Fruit fly (Drosophila melanogaster) whole organism, prepupa: ENCODE results near the gene noc.

Source experiments
- CG10631 ChIP-seq: fragments of 200-800 bp; sonication (Bioruptor generic); optimal IDR thresholded peaks from 2 replicates; lab custom pipeline; 2016; ENCODE audit warnings: missing biosample characterization, missing genetic modification characterization
- CG10669 ChIP-seq: fragments of 200-800 bp; sonication (Bioruptor generic); optimal IDR thresholded peaks from 3 replicates; lab custom pipeline; 2018; ENCODE audit warnings: missing biosample characterization, mild to moderate bottlenecking, missing genetic modification characterization, moderate library complexity
- CG11294 ChIP-seq: fragments of 200-800 bp; sonication (Bioruptor generic); IDR thresholded peaks from 2 replicates; pipeline ENCODE4 v1.3.6; 2022; ENCODE audit warnings: missing biosample characterization, missing genetic modification characterization
- CG11762 ChIP-seq: fragments of 200-800 bp; sonication (Bioruptor generic); optimal IDR thresholded peaks from 3 replicates; lab custom pipeline; 2016; ENCODE audit warnings: missing biosample characterization, missing genetic modification characterization; ENCODE audit not compliant: insufficient read depth
- CG15336 ChIP-seq: fragments of 200-800 bp; sonication (Bioruptor generic); IDR thresholded peaks from 2 replicates; pipeline ENCODE4 v1.3.6; 2022; ENCODE audit warnings: missing biosample characterization, missing genetic modification characterization
- CG1621 ChIP-seq: fragments of 200-800 bp; sonication (Bioruptor generic); optimal IDR thresholded peaks from 3 replicates; lab custom pipeline; 2018; ENCODE audit warnings: missing biosample characterization, mild to moderate bottlenecking, missing genetic modification characterization
- CG16779 ChIP-seq: fragments of 200-800 bp; sonication (Bioruptor generic); optimal IDR thresholded peaks from 3 replicates; lab custom pipeline; 2017; ENCODE audit warnings: missing biosample characterization, mild to moderate bottlenecking, missing genetic modification characterization
- CG3032 ChIP-seq: fragments of 200-800 bp; optimal IDR thresholded peaks from 2 replicates; lab custom pipeline; 2019; ENCODE audit warnings: missing biosample characterization, mild to moderate bottlenecking, missing genetic modification characterization, moderate library complexity
- CG32006 ChIP-seq: fragments of 200-800 bp; sonication (Bioruptor generic); optimal IDR thresholded peaks from 3 replicates; lab custom pipeline; 2017; ENCODE audit warnings: missing biosample characterization, mild to moderate bottlenecking, missing genetic modification characterization
- CG34406 ChIP-seq: fragments of 200-800 bp; sonication (Bioruptor generic); optimal IDR thresholded peaks from 3 replicates; lab custom pipeline; 2016; ENCODE audit warnings: missing biosample characterization, missing genetic modification characterization
- CG3919 ChIP-seq: fragments of 200-800 bp; sonication (Bioruptor generic); optimal IDR thresholded peaks from 3 replicates; lab custom pipeline; 2016; ENCODE audit warnings: missing biosample characterization, missing genetic modification characterization
- CG4318 ChIP-seq: fragments of 200-800 bp; sonication (Bioruptor generic); optimal IDR thresholded peaks from 3 replicates; lab custom pipeline; 2017; ENCODE audit warnings: missing biosample characterization, mild to moderate bottlenecking, missing genetic modification characterization
- CG6276 ChIP-seq: fragments of 200-800 bp; sonication (Bioruptor generic); optimal IDR thresholded peaks from 2 replicates; lab custom pipeline; 2017; ENCODE audit warnings: missing biosample characterization, mild to moderate bottlenecking, missing genetic modification characterization
- CG6792 ChIP-seq: fragments of 200-800 bp; sonication (Bioruptor generic); optimal IDR thresholded peaks from 3 replicates; lab custom pipeline; 2016; ENCODE audit warnings: missing biosample characterization, missing genetic modification characterization
- CG6808 ChIP-seq: fragments of 200-800 bp; sonication (Bioruptor generic); optimal IDR thresholded peaks from 3 replicates; lab custom pipeline; 2017; ENCODE audit warnings: missing biosample characterization, missing genetic modification characterization, mild to moderate bottlenecking, moderate library complexity, missing genetic modification reagents
- CG8119 ChIP-seq: fragments of 200-800 bp; sonication (Bioruptor generic); IDR thresholded peaks from 3 replicates; pipeline ENCODE4 v1.3.6; 2022; ENCODE audit warnings: missing biosample characterization, missing genetic modification characterization
- CG8632 ChIP-seq: fragments of 200-800 bp; sonication (Bioruptor generic); optimal IDR thresholded peaks from 3 replicates; lab custom pipeline; 2016; ENCODE audit warnings: missing biosample characterization, missing genetic modification characterization
- CG9139 ChIP-seq: fragments of 200-800 bp; sonication (Bioruptor generic); optimal IDR thresholded peaks from 3 replicates; lab custom pipeline; 2017; ENCODE audit warnings: missing biosample characterization, mild to moderate bottlenecking, missing genetic modification characterization
- Eip75B ChIP-seq: fragments of 200-800 bp; sonication (Bioruptor generic); optimal IDR thresholded peaks from 3 replicates; lab custom pipeline; 2016; ENCODE audit warnings: missing biosample characterization, missing genetic modification characterization
- Eip78C ChIP-seq: fragments of 200-800 bp; sonication (Bioruptor generic); peaks from one replicate; lab custom pipeline; 2016; ENCODE audit warnings: missing biosample characterization, missing genetic modification characterization
- Eip93F ChIP-seq: fragments of 200-800 bp; sonication (Bioruptor generic); optimal IDR thresholded peaks from 2 replicates; lab custom pipeline; 2016; ENCODE audit warnings: missing biosample characterization, mild to moderate bottlenecking, missing genetic modification characterization
- Ets21C ChIP-seq: fragments of 200-800 bp; sonication (Bioruptor generic); optimal IDR thresholded peaks from 3 replicates; lab custom pipeline; 2016; ENCODE audit warnings: missing biosample characterization, missing genetic modification characterization
- Ets96B ChIP-seq: fragments of 200-800 bp; optimal IDR thresholded peaks from 2 replicates; lab custom pipeline; 2019; ENCODE audit warnings: missing biosample characterization, mild to moderate bottlenecking, missing genetic modification characterization, moderate library complexity
- Gug ChIP-seq: fragments of 200-800 bp; sonication (Bioruptor generic); IDR thresholded peaks from 2 replicates; pipeline ENCODE4 v1.3.6; 2022; ENCODE audit warnings: missing biosample characterization, missing genetic modification characterization
- Hr39 ChIP-seq: fragments of 200-800 bp; sonication (Bioruptor generic); optimal IDR thresholded peaks from 2 replicates; lab custom pipeline; 2016; ENCODE audit warnings: missing biosample characterization, missing genetic modification characterization
- Hr4 ChIP-seq: fragments of 200-800 bp; sonication (Bioruptor generic); optimal IDR thresholded peaks from 3 replicates; lab custom pipeline; 2016; ENCODE audit warnings: missing biosample characterization, missing genetic modification characterization
- Lpt ChIP-seq: fragments of 200-800 bp; sonication (Bioruptor generic); optimal IDR thresholded peaks from 3 replicates; lab custom pipeline; 2016; ENCODE audit warnings: missing biosample characterization, missing genetic modification characterization
- Met ChIP-seq: fragments of 200-800 bp; sonication (Bioruptor generic); optimal IDR thresholded peaks from 3 replicates; lab custom pipeline; 2016; ENCODE audit warnings: missing biosample characterization, missing genetic modification characterization
- OdsH ChIP-seq: fragments of 200-800 bp; sonication (Bioruptor generic); optimal IDR thresholded peaks from 3 replicates; lab custom pipeline; 2016; ENCODE audit warnings: missing biosample characterization, missing genetic modification characterization
- Sox15 ChIP-seq: fragments of 200-800 bp; sonication (Bioruptor generic); optimal IDR thresholded peaks from 3 replicates; lab custom pipeline; 2016; ENCODE audit warnings: missing biosample characterization, missing genetic modification characterization
- achi ChIP-seq: fragments of 200-800 bp; sonication (Bioruptor generic); optimal IDR thresholded peaks from 3 replicates; lab custom pipeline; 2016; ENCODE audit warnings: missing biosample characterization, missing genetic modification characterization
- acj6 ChIP-seq: fragments of 200-800 bp; sonication (Bioruptor generic); optimal IDR thresholded peaks from 3 replicates; lab custom pipeline; 2016; ENCODE audit warnings: missing biosample characterization, missing genetic modification characterization
- dsx ChIP-seq: fragments of 200-800 bp; optimal IDR thresholded peaks from 3 replicates; lab custom pipeline; 2019; ENCODE audit warnings: missing biosample characterization, mild to moderate bottlenecking, missing genetic modification characterization, moderate library complexity; ENCODE audit not compliant: poor library complexity, severe bottlenecking
- eg ChIP-seq: fragments of 200-800 bp; sonication (Bioruptor generic); IDR thresholded peaks from 3 replicates; pipeline ENCODE4 v1.3.6; 2022; ENCODE audit warnings: missing biosample characterization, missing genetic modification characterization
- fd59A ChIP-seq: fragments of 200-800 bp; sonication (Bioruptor generic); optimal IDR thresholded peaks from 2 replicates; lab custom pipeline; 2017; ENCODE audit warnings: missing biosample characterization, mild to moderate bottlenecking, missing genetic modification characterization, missing genetic modification reagents
- fd85E ChIP-seq: fragments of 200-800 bp; sonication (Bioruptor generic); optimal IDR thresholded peaks from 3 replicates; lab custom pipeline; 2016; ENCODE audit warnings: missing biosample characterization, missing genetic modification characterization
- lz ChIP-seq: fragments of 200-800 bp; sonication (Bioruptor generic); optimal IDR thresholded peaks from 3 replicates; lab custom pipeline; 2016; ENCODE audit warnings: missing biosample characterization, missing genetic modification characterization
- pdm3 ChIP-seq: fragments of 200-800 bp; sonication (Bioruptor generic); optimal IDR thresholded peaks from 3 replicates; lab custom pipeline; 2016; ENCODE audit warnings: missing biosample characterization, missing genetic modification characterization
- salr ChIP-seq, 2 experiments: fragments of 200-800 bp; sonication (Bioruptor generic); optimal IDR thresholded peaks; 3 replicates each; lab custom pipeline; 2016 to 2018; ENCODE audit warnings: missing biosample characterization in 2 of 2, missing genetic modification characterization in 2 of 2, mild to moderate bottlenecking in 1 of 2
- topi ChIP-seq: fragments of 200-800 bp; sonication (Bioruptor generic); optimal IDR thresholded peaks from 3 replicates; lab custom pipeline; 2016; ENCODE audit warnings: missing biosample characterization, missing genetic modification characterization
- vri ChIP-seq: fragments of 200-800 bp; sonication (Bioruptor generic); optimal IDR thresholded peaks from 3 replicates; lab custom pipeline; 2016; ENCODE audit warnings: missing biosample characterization, mild to moderate bottlenecking, missing genetic modification characterization

noc gene

DNA sequence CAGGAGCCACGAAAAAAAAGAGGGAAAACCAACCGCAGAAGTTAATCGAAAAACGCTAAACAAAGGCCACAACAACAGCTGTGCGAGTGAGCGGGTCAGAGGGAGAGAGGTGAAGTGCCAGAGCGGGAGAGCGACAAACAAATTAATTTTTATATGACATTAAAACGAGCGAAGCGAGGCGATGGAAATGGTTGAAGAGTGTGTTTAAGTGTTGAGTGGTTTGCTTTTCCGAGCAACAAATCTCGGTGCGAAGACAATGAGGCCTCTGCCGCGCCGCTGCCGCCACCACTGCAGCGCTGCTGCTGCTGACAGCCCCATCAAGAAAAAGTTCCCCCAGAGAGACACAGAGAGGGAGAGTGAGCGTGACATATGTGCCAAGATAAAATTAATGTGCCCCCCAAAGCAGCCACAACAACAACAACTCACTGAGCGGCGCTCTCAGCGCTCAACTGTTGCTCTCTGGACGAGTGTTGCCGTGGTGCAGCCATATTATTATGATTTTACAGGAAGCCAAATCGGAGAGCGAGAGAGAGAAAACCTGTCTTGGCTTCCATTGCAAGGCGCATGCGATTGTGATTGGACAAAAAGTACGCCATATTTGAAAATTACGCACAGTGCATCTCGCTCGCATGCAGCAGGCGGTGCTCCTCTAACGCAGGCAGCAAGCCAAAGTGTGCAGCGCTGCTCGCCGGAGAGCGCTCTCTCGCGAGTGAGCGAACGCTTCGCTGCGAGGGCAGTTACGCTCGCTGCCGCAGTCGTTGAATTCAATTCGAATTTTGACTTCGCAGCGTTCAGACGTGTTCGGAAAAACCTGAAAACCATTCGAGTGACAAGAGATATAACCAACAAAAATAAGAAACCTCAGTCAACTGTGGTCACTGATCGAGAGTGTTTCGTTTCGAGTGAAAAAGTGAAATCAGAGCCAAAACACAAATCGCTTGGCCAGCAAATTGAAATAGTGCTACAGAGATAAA is at the start of gene noc (continued):
- TF ChIP-seq Eip93F (GFP tag; lab: Kevin White, UChicago): no peak
- peak; percentile 63; the same call in 2 of the 3 replicates for TF ChIP-seq eg (GFP tag; lab: Robert Waterston, UW)
- TF ChIP-seq CG11762 (GFP tag; lab: Kevin White, UChicago): peak; percentile 25
- TF ChIP-seq CG8632 (GFP tag; lab: Kevin White, UChicago): no peak
- peak; percentile 40 for TF ChIP-seq dsx (GFP tag; lab: Kevin White, UChicago)
- peak; percentile 16 for TF ChIP-seq lz
- no peak for TF ChIP-seq Sox15
- peak; percentile 17 for TF ChIP-seq topi (GFP tag; lab: Kevin White, UChicago)
- no peak for TF ChIP-seq Hr39
- peak; percentile 39; the same call in 2 of the 3 replicates for TF ChIP-seq CG8119
- TF ChIP-seq, all 60 proteins: peak for 37

DNA sequence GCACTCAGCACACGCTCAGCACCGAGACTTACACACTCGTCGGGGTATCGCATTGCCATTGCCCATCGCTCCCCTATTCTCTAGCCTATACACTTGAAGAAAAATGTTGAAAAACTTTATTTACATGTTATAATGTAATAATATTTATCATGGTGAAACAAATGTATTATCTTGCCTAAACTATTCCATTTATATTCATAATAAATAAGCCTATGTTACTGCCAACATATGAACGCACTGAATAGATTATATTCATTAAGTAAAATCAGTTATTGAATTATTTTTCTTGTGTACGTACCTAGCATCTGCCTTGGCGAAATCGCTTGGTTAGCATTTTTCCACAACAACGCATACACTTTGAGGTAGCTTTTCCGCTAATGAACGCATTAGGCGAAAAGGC is 49.8 kb upstream of the noc start:
- peak; percentile 6 for TF ChIP-seq Hr4 (GFP tag; lab: Kevin White, UChicago)
- no peak for TF ChIP-seq CG11294
- TF ChIP-seq CG9139 (GFP tag; lab: Kevin White, UChicago): no peak
- TF ChIP-seq acj6 (GFP tag; lab: Kevin White, UChicago): peak; percentile 27
- 0 out of 3 replicates have a peak, but pooled peaks have one; percentile 26 for TF ChIP-seq CG8119
- TF ChIP-seq Ets21C: no peak
- TF ChIP-seq eg (GFP tag; lab: Robert Waterston, UW): peak; percentile 46; the same call in 1 of the 3 replicates
- peak; percentile 2 for TF ChIP-seq CG6792 (GFP tag; lab: Kevin White, UChicago)
- peak; percentile 32 for TF ChIP-seq CG6276 (GFP tag; lab: Kevin White, UChicago)
- peak; percentile 54 for TF ChIP-seq Ets96B (tag; lab: Kevin White, UChicago)
- TF ChIP-seq dsx (GFP tag; lab: Kevin White, UChicago): peak; percentile 35
- peak; percentile 47 for TF ChIP-seq CG10631 (GFP tag; lab: Kevin White, UChicago)
- peak; percentile 16 for TF ChIP-seq CG16779 (tag; lab: Kevin White, UChicago)
- peak; percentile 25 for TF ChIP-seq OdsH
- TF ChIP-seq Lpt (GFP tag; lab: Kevin White, UChicago): peak; percentile 10
- TF ChIP-seq CG10669 (GFP tag; lab: Kevin White, UChicago): peak; percentile 26
- no peak for TF ChIP-seq topi (GFP tag; lab: Kevin White, UChicago)
- TF ChIP-seq vri (GFP tag; lab: Kevin White, UChicago): no peak
- TF ChIP-seq Eip75B (GFP tag; lab: Kevin White, UChicago): no peak
- no peak for TF ChIP-seq CG34406 (GFP tag; lab: Kevin White, UChicago)
- no peak for TF ChIP-seq fd85E (GFP tag; lab: Kevin White, UChicago)
- peak; percentile 16 for TF ChIP-seq CG3919 (GFP tag; lab: Kevin White, UChicago)
- peak; percentile 32 for TF ChIP-seq CG6808 (GFP tag; lab: Kevin White, UChicago)
- TF ChIP-seq CG32006 (GFP tag; lab: Kevin White, UChicago): peak; percentile 57
- TF ChIP-seq pdm3 (GFP tag; lab: Kevin White, UChicago): peak; percentile 24
- peak in 1 of 2 experiments; percentile 17 for TF ChIP-seq salr (GFP tag; optimal IDR thresholded peaks at IDR 0.05; lab: Kevin White, UChicago)
- TF ChIP-seq Eip78C (GFP tag; lab: Kevin White, UChicago): peak; percentile 58
- no peak for TF ChIP-seq Gug (GFP tag; lab: Robert Waterston, UW)
- peak; percentile 33 for TF ChIP-seq CG8632 (GFP tag; lab: Kevin White, UChicago)
- peak; percentile 28 for TF ChIP-seq CG4318
- 0 out of 2 replicates have a peak, but pooled peaks have one; percentile 41 for TF ChIP-seq CG15336 (GFP tag; lab: Robert Waterston, UW)
- no peak for TF ChIP-seq Met (GFP tag; lab: Kevin White, UChicago)
- TF ChIP-seq CG1621 (tag; lab: Kevin White, UChicago): no peak
- TF ChIP-seq fd59A (GFP tag; lab: Kevin White, UChicago): peak; percentile 35
- peak; percentile 17 for TF ChIP-seq CG3032 (tag; lab: Kevin White, UChicago)
- TF ChIP-seq achi (GFP tag; lab: Kevin White, UChicago): peak; percentile 28
